5 worm cellular contexts compared by ENCODE assay signal in genomic region chrV:6228920-6229456, ce11.
TF ChIP-seq lines count a peak whose summit lies in the region.

No protein-coding gene starts in this region.

TF ChIP-seq in whole organism, L1 larva, 84 proteins besides CTCF, POLR2A, EP300 and RAD21:
- peak; percentile 12 for TF ChIP-seq egl-13 (tag; optimal IDR thresholded peaks at IDR 0.05; lab: Kevin White, UChicago)
- no peak for TF ChIP-seq C34B4.2 (tag; optimal IDR thresholded peaks at IDR 0.05; lab: Kevin White, UChicago)
- no peak for TF ChIP-seq pqm-1 (tag; optimal IDR thresholded peaks at IDR 0.05; lab: Kevin White, UChicago)
- peak; percentile 91 for TF ChIP-seq fkh-8 (tag; optimal IDR thresholded peaks at IDR 0.05; lab: Kevin White, UChicago)
- peak; percentile 54 for TF ChIP-seq mef-2 (tag; optimal IDR thresholded peaks at IDR 0.05; lab: Kevin White, UChicago)
- TF ChIP-seq ama-1 (optimal IDR thresholded peaks at IDR 0.05; lab: Kevin White, UChicago): peak; percentile 44
- peak; percentile 5 for TF ChIP-seq lin-15B (tag; optimal IDR thresholded peaks at IDR 0.05; lab: Kevin White, UChicago)
- TF ChIP-seq elt-3 (tag; optimal IDR thresholded peaks at IDR 0.05; lab: Kevin White, UChicago): no peak
- TF ChIP-seq ceh-82 (tag; optimal IDR thresholded peaks at IDR 0.05; lab: Kevin White, UChicago): peak in 1 of 3 experiments; percentile 4
- TF ChIP-seq nhr-85 (tag; lab: Kevin White, UChicago): peak; percentile 80
- peak; percentile 46 for TF ChIP-seq mep-1 (tag; optimal IDR thresholded peaks at IDR 0.05; lab: Kevin White, UChicago)
- TF ChIP-seq dsc-1 (tag; optimal IDR thresholded peaks at IDR 0.05; lab: Kevin White, UChicago): peak; percentile 70
- no peak for TF ChIP-seq zip-4 (GFP tag; optimal IDR thresholded peaks at IDR 0.05; lab: Kevin White, UChicago)

TF ChIP-seq in whole organism, L2 larva, 48 proteins besides CTCF, POLR2A, EP300 and RAD21:
- TF ChIP-seq C34F6.9 (tag; optimal IDR thresholded peaks at IDR 0.05; lab: Kevin White, UChicago): peak; percentile 7
- no peak for TF ChIP-seq nhr-11 (tag; optimal IDR thresholded peaks at IDR 0.05; lab: Kevin White, UChicago)
TF ChIP-seq in whole organism, L2 larva: peak in this region for 1.

TF ChIP-seq in whole organism, L3 larva, 47 proteins besides CTCF, POLR2A, EP300 and RAD21:
- TF ChIP-seq ceh-28 (tag; optimal IDR thresholded peaks at IDR 0.05; lab: Kevin White, UChicago): no peak
- no peak for TF ChIP-seq ztf-4 (tag; optimal IDR thresholded peaks at IDR 0.05; lab: Kevin White, UChicago)
- TF ChIP-seq nhr-12 (tag; optimal IDR thresholded peaks at IDR 0.05; lab: Kevin White, UChicago): no peak
- TF ChIP-seq ama-1 (optimal IDR thresholded peaks at IDR 0.05; lab: Kevin White, UChicago): peak; percentile 63
- TF ChIP-seq pqm-1 (tag; optimal IDR thresholded peaks at IDR 0.05; lab: Kevin White, UChicago): no peak
- no peak for TF ChIP-seq fos-1 (tag; optimal IDR thresholded peaks at IDR 0.05; lab: Kevin White, UChicago)
- peak; percentile 60 for TF ChIP-seq lsy-12 (tag; optimal IDR thresholded peaks at IDR 0.05; lab: Kevin White, UChicago)
- peak; percentile 62 for TF ChIP-seq nhr-25 (tag; optimal IDR thresholded peaks at IDR 0.05; lab: Kevin White, UChicago)
- TF ChIP-seq elt-3 (tag; optimal IDR thresholded peaks at IDR 0.05; lab: Kevin White, UChicago): no peak
- no peak for TF ChIP-seq nhr-23 (tag; optimal IDR thresholded peaks at IDR 0.05; lab: Kevin White, UChicago)
- TF ChIP-seq zag-1 (tag; optimal IDR thresholded peaks at IDR 0.05; lab: Kevin White, UChicago): no peak
- peak; percentile 49 for TF ChIP-seq nhr-11 (tag; optimal IDR thresholded peaks at IDR 0.05; lab: Kevin White, UChicago)
- no peak for TF ChIP-seq ceh-9 (tag; optimal IDR thresholded peaks at IDR 0.05; lab: Kevin White, UChicago)
- no peak for TF ChIP-seq unc-39 (tag; optimal IDR thresholded peaks at IDR 0.05; lab: Kevin White, UChicago)
- peak; percentile 42 for TF ChIP-seq fkh-10 (GFP tag; optimal IDR thresholded peaks at IDR 0.05; lab: Kevin White, UChicago)
- no peak for TF ChIP-seq elt-2 (tag; optimal IDR thresholded peaks at IDR 0.05; lab: Kevin White, UChicago)
- TF ChIP-seq R02D3.7 (tag; optimal IDR thresholded peaks at IDR 0.05; lab: Kevin White, UChicago): no peak
- no peak for TF ChIP-seq egl-27 (tag; optimal IDR thresholded peaks at IDR 0.05; lab: Kevin White, UChicago)
- peak; percentile 14 for TF ChIP-seq pha-4 (tag; optimal IDR thresholded peaks at IDR 0.05; lab: Kevin White, UChicago)

TF ChIP-seq in whole organism, L4 larva, 104 proteins besides CTCF, POLR2A, EP300 and RAD21:
- TF ChIP-seq unc-62 (GFP tag; optimal IDR thresholded peaks at IDR 0.05 in 1 of 2; lab: Kevin White, UChicago) (no peak), unc-62 (tag; optimal IDR thresholded peaks at IDR 0.05; lab: Kevin White, UChicago) (no peak), snpc-4 (tag; optimal IDR thresholded peaks at IDR 0.05; lab: Kevin White, UChicago) (no peak), lim-7 (GFP tag; IDR thresholded peaks at IDR 0.05; lab: Robert Waterston, UW) (no peak), dmd-8 (GFP tag; IDR thresholded peaks at IDR 0.05; lab: Robert Waterston, UW) (no peak), zip-2 (tag; optimal IDR thresholded peaks at IDR 0.05; lab: Kevin White, UChicago) (peak; percentile 16), Y105C5A.15 (GFP tag; IDR thresholded peaks at IDR 0.05; lab: Robert Waterston, UW) (0 out of 2 replicates have a peak, but pooled peaks have one; percentile 29), nhr-6 (tag; optimal IDR thresholded peaks at IDR 0.05; lab: Kevin White, UChicago) (peak; percentile 66), fkh-10 (GFP tag; optimal IDR thresholded peaks at IDR 0.05; lab: Kevin White, UChicago) (peak; percentile 3), snpc-1.2 (GFP tag; IDR thresholded peaks at IDR 0.05; lab: Robert Waterston, UW) (0 out of 2 replicates have a peak, but pooled peaks have one; percentile 18), saeg-2 (GFP tag; IDR thresholded peaks at IDR 0.05; lab: Robert Waterston, UW) (no peak), lin-1 (GFP tag; IDR thresholded peaks at IDR 0.05; lab: Robert Waterston, UW) (0 out of 2 replicates have a peak, but pooled peaks have one; percentile 3), lsy-2 (tag; optimal IDR thresholded peaks at IDR 0.05; lab: Kevin White, UChicago) (no peak)

TF ChIP-seq in whole organism, young adult, 124 proteins besides CTCF, POLR2A, EP300 and RAD21:
- no peak for TF ChIP-seq mel-28 (tag; optimal IDR thresholded peaks at IDR 0.05; lab: Kevin White, UChicago; ENCODE audit: borderline replicate concordance)
- TF ChIP-seq zim-3 (tag; optimal IDR thresholded peaks at IDR 0.05; lab: Kevin White, UChicago): peak; percentile 60
- TF ChIP-seq attf-6 (GFP tag; IDR thresholded peaks at IDR 0.05; lab: Robert Waterston, UW): no peak
- TF ChIP-seq tbx-9 (tag; optimal IDR thresholded peaks at IDR 0.05; lab: Kevin White, UChicago; ENCODE audit: borderline replicate concordance): no peak
- TF ChIP-seq let-526 (GFP tag; IDR thresholded peaks at IDR 0.05; lab: Robert Waterston, UW): no peak
- TF ChIP-seq somi-1 (GFP tag; optimal IDR thresholded peaks at IDR 0.05; lab: Kevin White, UChicago): no peak
- TF ChIP-seq lin-35 (GFP tag; optimal IDR thresholded peaks at IDR 0.05; lab: Kevin White, UChicago): peak in 1 of 3 experiments; percentile 0
- no peak for TF ChIP-seq F33H1.4 (GFP tag; IDR thresholded peaks at IDR 0.05; lab: Robert Waterston, UW)
- TF ChIP-seq madf-10 (tag; optimal IDR thresholded peaks at IDR 0.05; lab: Kevin White, UChicago): no peak
- TF ChIP-seq hlh-26 (GFP tag; conservative IDR thresholded peaks at IDR 0.05; lab: Robert Waterston, UW): no peak
- TF ChIP-seq hmg-20 (GFP tag; IDR thresholded peaks at IDR 0.05; lab: Robert Waterston, UW): no peak
- TF ChIP-seq lsy-27 (tag; optimal IDR thresholded peaks at IDR 0.05; lab: Kevin White, UChicago; ENCODE audit: borderline replicate concordance, insufficient read depth): no peak
- no peak for TF ChIP-seq efl-1 (GFP tag; optimal IDR thresholded peaks at IDR 0.05; lab: Kevin White, UChicago)
- TF ChIP-seq ZK185.1 (tag; optimal IDR thresholded peaks at IDR 0.05; lab: Kevin White, UChicago; ENCODE audit: poor library complexity, severe bottlenecking): peak; percentile 41
TF ChIP-seq in whole organism, young adult: peak in this region for 3.
